Worm (Caenorhabditis elegans) whole organism, mixed stage, embryonic: ENCODE results near the gene C32D5.12.

Source experiments
- ceh-43 ChIP-seq: fragments of 200-800 bp; sonication (Bioruptor generic); optimal IDR thresholded peaks from 2 replicates; lab custom pipeline; 2018; ENCODE audit warnings: mild to moderate bottlenecking, missing genetic modification characterization, moderate library complexity, missing compliant biosample characterization
- ceh-83 ChIP-seq: fragments of 200-800 bp; sonication (Bioruptor generic); optimal IDR thresholded peaks from 2 replicates; lab custom pipeline; 2018; ENCODE audit warnings: mild to moderate bottlenecking, missing genetic modification characterization, missing compliant biosample characterization
- ces-1 ChIP-seq: fragments of 150-350 bp; optimal IDR thresholded peaks from 2 replicates; lab custom pipeline; 2014; ENCODE audit warnings: missing biosample characterization, missing genetic modification reagents, missing genetic modification characterization
- elt-3 ChIP-seq: fragments of 150-350 bp; optimal IDR thresholded peaks from 2 replicates; lab custom pipeline; 2014; ENCODE audit warnings: missing biosample characterization, missing genetic modification characterization
- lsy-2 ChIP-seq: fragments of 150-350 bp; optimal IDR thresholded peaks from 2 replicates; lab custom pipeline; 2014; ENCODE audit warnings: missing biosample characterization, missing genetic modification characterization
- nhr-2 ChIP-seq: fragments of 150-350 bp; optimal IDR thresholded peaks from 2 replicates; lab custom pipeline; 2014; ENCODE audit warnings: missing biosample characterization, missing genetic modification characterization
- nhr-28 ChIP-seq: fragments of 150-350 bp; optimal IDR thresholded peaks from 2 replicates; lab custom pipeline; 2014; ENCODE audit warnings: missing biosample characterization, missing genetic modification characterization
- unc-39 ChIP-seq: fragments of 150-350 bp; optimal IDR thresholded peaks from 2 replicates; lab custom pipeline; 2014; ENCODE audit warnings: missing biosample characterization, missing genetic modification characterization
- unc-62 ChIP-seq: fragments of 150-350 bp; optimal IDR thresholded peaks from 2 replicates; lab custom pipeline; 2014; ENCODE audit warnings: missing biosample characterization, missing genetic modification reagents, missing genetic modification characterization
- ztf-11 ChIP-seq: fragments of 150-350 bp; optimal IDR thresholded peaks from 2 replicates; lab custom pipeline; 2014; ENCODE audit warnings: missing biosample characterization, missing genetic modification characterization

ce11 chrII:6324086-6324485 lies 34.7 kb downstream of the C32D5.12 start, which contains the start of gene sma-6:
- TF ChIP-seq ztf-11 (tag; lab: Kevin White, UChicago): no peak
- no peak for TF ChIP-seq unc-39
- no peak for TF ChIP-seq nhr-2 (tag; lab: Kevin White, UChicago)
- no peak for TF ChIP-seq lsy-2 (tag; lab: Kevin White, UChicago)
- TF ChIP-seq ces-1 (GFP tag; lab: Kevin White, UChicago): no peak
- TF ChIP-seq ceh-43 (GFP tag; lab: Kevin White, UChicago): no peak
- TF ChIP-seq ceh-83: no peak
- no peak for TF ChIP-seq elt-3 (tag; lab: Kevin White, UChicago)
- TF ChIP-seq nhr-28 (tag; lab: Kevin White, UChicago): no peak
- TF ChIP-seq unc-62 (GFP tag; lab: Kevin White, UChicago): no peak
